Fruit fly (Drosophila melanogaster) whole organism, pupa: ENCODE measurements around the gene hgo.

Source experiments
- CG10348 ChIP-seq: fragments of 200-800 bp; sonication (Bioruptor generic); IDR thresholded peaks from 2 replicates; pipeline ENCODE4 v1.3.6; 2022; ENCODE audit warnings: missing biosample characterization, missing genetic modification characterization
- CG12605 ChIP-seq: fragments of 200-800 bp; sonication (Bioruptor generic); IDR thresholded peaks from 2 replicates; pipeline ENCODE4 v1.3.6; 2022; ENCODE audit warnings: missing biosample characterization, missing genetic modification characterization
- CG13204 ChIP-seq: fragments of 200-800 bp; sonication (Bioruptor generic); optimal IDR thresholded peaks from 2 replicates; lab custom pipeline; 2018; ENCODE audit warnings: missing biosample characterization, mild to moderate bottlenecking, missing genetic modification characterization, moderate library complexity
- CG14655 ChIP-seq: fragments of 200-800 bp; sonication (Bioruptor generic); optimal IDR thresholded peaks from 3 replicates; lab custom pipeline; 2017; ENCODE audit warnings: mild to moderate bottlenecking, missing biosample characterization, missing genetic modification reagents, missing genetic modification characterization
- CG15710 ChIP-seq: fragments of 200-800 bp; sonication (Bioruptor generic); optimal IDR thresholded peaks from 2 replicates; lab custom pipeline; 2018; ENCODE audit warnings: missing biosample characterization, mild to moderate bottlenecking, missing genetic modification characterization, moderate library complexity
- CG17806 ChIP-seq: fragments of 200-800 bp; sonication (Bioruptor generic); optimal IDR thresholded peaks from 2 replicates; lab custom pipeline; 2018; ENCODE audit warnings: missing biosample characterization, mild to moderate bottlenecking, missing genetic modification characterization, moderate library complexity
- CG32121 ChIP-seq: fragments of 200-800 bp; sonication (Bioruptor generic); IDR thresholded peaks from 2 replicates; pipeline ENCODE4 v1.3.6; 2022; ENCODE audit warnings: missing biosample characterization, missing genetic modification characterization
- CG34367 ChIP-seq: fragments of 200-800 bp; sonication (Bioruptor generic); optimal IDR thresholded peaks from 2 replicates; lab custom pipeline; 2018; ENCODE audit warnings: missing biosample characterization, mild to moderate bottlenecking, missing genetic modification characterization
- CG4496 ChIP-seq: fragments of 200-800 bp; sonication (Bioruptor generic); IDR thresholded peaks from 3 replicates; pipeline ENCODE4 v1.3.6; 2022; ENCODE audit warnings: missing biosample characterization, missing genetic modification characterization
- CG8159 ChIP-seq: fragments of 200-800 bp; sonication (Bioruptor generic); optimal IDR thresholded peaks from 3 replicates; lab custom pipeline; 2018; ENCODE audit warnings: missing biosample characterization, mild to moderate bottlenecking, missing genetic modification characterization, moderate library complexity
- CG8301 ChIP-seq: fragments of 200-800 bp; sonication (Bioruptor generic); optimal IDR thresholded peaks from 2 replicates; lab custom pipeline; 2018; ENCODE audit warnings: missing biosample characterization, mild to moderate bottlenecking, missing genetic modification characterization
- CG9948 ChIP-seq: fragments of 200-800 bp; sonication (Bioruptor generic); optimal IDR thresholded peaks from 2 replicates; lab custom pipeline; 2018; ENCODE audit warnings: missing biosample characterization, mild to moderate bottlenecking, missing genetic modification characterization, moderate library complexity
- D1 ChIP-seq: fragments of 200-800 bp; sonication (Bioruptor generic); optimal IDR thresholded peaks from 2 replicates; lab custom pipeline; 2018; ENCODE audit warnings: missing biosample characterization, mild to moderate bottlenecking, missing genetic modification characterization, moderate library complexity
- EcR ChIP-seq: fragments of 200-800 bp; sonication (Bioruptor generic); optimal IDR thresholded peaks from 3 replicates; lab custom pipeline; 2019; ENCODE audit warnings: missing biosample characterization, missing genetic modification characterization, mild to moderate bottlenecking, moderate library complexity, missing genetic modification reagents
- Ets98B ChIP-seq: fragments of 200-800 bp; sonication (Bioruptor generic); IDR thresholded peaks from 2 replicates; pipeline ENCODE4 v1.3.6; 2022; ENCODE audit warnings: missing biosample characterization, missing genetic modification characterization
- Pif1A ChIP-seq: fragments of 200-800 bp; sonication (Bioruptor generic); optimal IDR thresholded peaks from 3 replicates; lab custom pipeline; 2016; ENCODE audit warnings: missing biosample characterization, missing genetic modification characterization
- Pif1B ChIP-seq: fragments of 200-800 bp; sonication (Bioruptor generic); optimal IDR thresholded peaks from 3 replicates; lab custom pipeline; 2016; ENCODE audit warnings: missing biosample characterization, missing genetic modification characterization
- Snoo ChIP-seq: fragments of 200-800 bp; sonication (Bioruptor generic); optimal IDR thresholded peaks from 3 replicates; lab custom pipeline; 2017; ENCODE audit warnings: missing biosample characterization, mild to moderate bottlenecking, missing genetic modification characterization, inconsistent platforms
- fd96Ca ChIP-seq: fragments of 200-800 bp; sonication (Bioruptor generic); IDR thresholded peaks from 3 replicates; pipeline ENCODE4 v1.3.6; 2022; ENCODE audit warnings: missing biosample characterization, missing genetic modification characterization
- gl ChIP-seq: fragments of 200-800 bp; sonication (Bioruptor generic); optimal IDR thresholded peaks from 2 replicates; lab custom pipeline; 2018; ENCODE audit warnings: missing biosample characterization, mild to moderate bottlenecking, missing genetic modification characterization
- rn ChIP-seq: fragments of 200-800 bp; sonication (Bioruptor generic); IDR thresholded peaks from 2 replicates; pipeline ENCODE4 v1.3.6; 2022; ENCODE audit warnings: missing biosample characterization, missing genetic modification characterization

Gene hgo

DNA sequence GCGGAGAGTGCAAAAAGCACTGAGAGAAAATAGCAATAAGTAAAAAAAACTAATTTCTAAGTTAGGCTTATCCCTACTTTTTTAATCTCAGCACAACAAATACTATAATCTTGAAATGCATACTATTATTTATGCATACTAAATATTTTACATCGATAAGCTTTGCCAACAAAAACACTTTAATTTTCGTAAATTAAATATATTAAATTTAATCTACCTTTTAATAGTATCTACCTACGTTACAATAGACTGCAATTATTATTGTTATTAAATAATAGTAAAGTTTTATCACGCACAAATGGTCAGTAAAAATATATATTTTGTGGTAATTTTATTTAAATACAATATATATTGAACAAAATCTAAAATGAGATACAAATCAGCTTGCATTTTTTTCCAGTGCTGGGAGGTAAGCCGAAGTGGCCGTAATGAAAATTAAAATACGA, 46.0 kb downstream of the hgo start:
- TF ChIP-seq Pif1B (GFP tag; lab: Kevin White, UChicago): peak; percentile 24
- peak; percentile 82 for TF ChIP-seq CG34367 (tag; lab: Kevin White, UChicago)
- TF ChIP-seq CG15710 (tag; lab: Kevin White, UChicago): peak; percentile 94
- TF ChIP-seq CG8301: peak; percentile 47
- TF ChIP-seq CG32121 (GFP tag; lab: Robert Waterston, UW): no peak
- TF ChIP-seq fd96Ca (GFP tag; lab: Robert Waterston, UW): no peak
- peak; percentile 96 for TF ChIP-seq CG8159 (tag; lab: Kevin White, UChicago)
- peak; percentile 86 for TF ChIP-seq CG17806 (tag; lab: Kevin White, UChicago)
- peak; percentile 48 for TF ChIP-seq gl (tag; lab: Kevin White, UChicago)
- TF ChIP-seq CG14655 (GFP tag; lab: Kevin White, UChicago): peak; percentile 76
- TF ChIP-seq D1 (tag; lab: Kevin White, UChicago): peak; percentile 82
- TF ChIP-seq rn (GFP tag; lab: Robert Waterston, UW): no peak
- peak; percentile 91 for TF ChIP-seq CG9948
- TF ChIP-seq CG12605 (GFP tag; lab: Robert Waterston, UW): no peak
- TF ChIP-seq CG13204 (GFP tag; lab: Kevin White, UChicago): no peak
- peak; percentile 81 for TF ChIP-seq Snoo (tag; lab: Kevin White, UChicago)
- no peak for TF ChIP-seq CG4496
- no peak for TF ChIP-seq EcR (GFP tag; lab: Kevin White, UChicago)

DNA sequence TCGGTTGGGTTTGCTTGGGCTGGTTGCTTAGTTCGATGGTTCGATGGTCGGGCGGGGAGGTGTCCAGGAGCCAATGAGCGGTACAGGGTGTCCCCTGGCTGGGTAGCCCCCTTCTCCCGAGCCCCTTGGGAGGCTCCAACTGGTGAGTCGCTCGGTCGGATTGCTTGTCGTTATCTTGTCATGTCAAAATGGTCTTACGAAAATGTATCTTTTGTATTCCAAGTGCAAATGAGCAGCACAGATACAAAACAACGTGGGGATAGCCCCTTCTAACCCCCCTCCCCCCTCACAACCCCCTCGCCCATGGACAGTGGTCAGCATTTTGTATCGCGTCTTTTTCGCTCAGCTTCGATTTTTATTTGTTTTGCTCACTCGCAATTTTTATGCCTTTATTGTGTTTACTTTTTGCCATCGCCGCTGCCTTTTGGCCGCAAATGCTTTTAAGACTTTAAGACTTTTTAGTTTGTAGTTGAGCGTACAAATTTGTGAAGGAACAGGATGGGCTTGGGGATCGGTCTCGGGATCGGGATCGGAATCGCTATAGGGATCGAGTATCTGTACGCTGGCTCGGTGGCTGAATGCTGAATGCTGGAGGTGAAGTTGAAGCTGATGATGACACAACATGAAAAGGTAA, 46.5 kb downstream of the hgo start:
- TF ChIP-seq CG34367 (tag; lab: Kevin White, UChicago): no peak
- TF ChIP-seq CG32121 (GFP tag; lab: Robert Waterston, UW): no peak
- TF ChIP-seq Snoo (tag; lab: Kevin White, UChicago): no peak
- peak; percentile 68 for TF ChIP-seq EcR (GFP tag; lab: Kevin White, UChicago)
- no peak for TF ChIP-seq Ets98B
- no peak for TF ChIP-seq CG12605 (GFP tag; lab: Robert Waterston, UW)
- no peak for TF ChIP-seq CG14655 (GFP tag; lab: Kevin White, UChicago)
- no peak for TF ChIP-seq CG17806 (tag; lab: Kevin White, UChicago)
- no peak for TF ChIP-seq rn (GFP tag; lab: Robert Waterston, UW)
- peak; percentile 51; the same call in 1 of the 3 replicates for TF ChIP-seq CG4496
- 0 out of 2 replicates have a peak, but pooled peaks have one; percentile 14 for TF ChIP-seq CG10348
- TF ChIP-seq Pif1B (GFP tag; lab: Kevin White, UChicago): no peak
- peak; percentile 57; the same call in 2 of the 3 replicates for TF ChIP-seq fd96Ca (GFP tag; lab: Robert Waterston, UW)
- TF ChIP-seq CG13204 (GFP tag; lab: Kevin White, UChicago): peak; percentile 33

DNA sequence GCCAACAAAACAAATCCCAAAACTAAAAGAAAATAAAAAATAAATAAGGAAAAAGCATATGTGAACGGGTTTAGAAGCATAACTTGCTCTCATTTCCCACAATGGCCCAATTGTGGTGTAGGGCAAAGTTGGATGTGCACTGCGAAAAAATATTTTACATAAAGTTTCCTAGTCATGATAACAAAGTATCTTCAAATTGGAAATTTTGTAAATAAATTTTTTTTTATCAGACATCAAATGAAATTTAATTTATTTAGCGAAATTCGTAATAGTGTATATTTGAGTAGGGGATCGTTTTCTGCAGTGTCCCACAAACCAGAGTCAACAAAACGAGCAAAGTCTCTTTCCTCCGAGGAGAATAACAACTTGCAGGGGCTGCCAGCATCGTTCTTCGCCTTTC, 48.0 kb downstream of the hgo start:
- TF ChIP-seq Ets98B (peak; percentile 87), CG12605 (GFP tag; lab: Robert Waterston, UW) (peak; percentile 85), CG13204 (GFP tag; lab: Kevin White, UChicago) (peak; percentile 61), D1 (tag; lab: Kevin White, UChicago) (peak; percentile 79), CG32121 (GFP tag; lab: Robert Waterston, UW) (peak; percentile 65), CG10348 (no peak), CG17806 (tag; lab: Kevin White, UChicago) (peak; percentile 93), rn (GFP tag; lab: Robert Waterston, UW) (peak; percentile 74; the same call in 1 of the 2 replicates), CG15710 (tag; lab: Kevin White, UChicago) (peak; percentile 92), Pif1B (GFP tag; lab: Kevin White, UChicago) (peak; percentile 87), EcR (GFP tag; lab: Kevin White, UChicago) (no peak), Pif1A (GFP tag; lab: Kevin White, UChicago) (peak; percentile 89), Snoo (tag; lab: Kevin White, UChicago) (peak; percentile 70), CG8301 (peak; percentile 93), CG14655 (GFP tag; lab: Kevin White, UChicago) (peak; percentile 91), CG8159 (tag; lab: Kevin White, UChicago) (peak; percentile 90), CG4496 (peak; percentile 86), fd96Ca (GFP tag; lab: Robert Waterston, UW) (peak; percentile 79; the same call in 2 of the 3 replicates), CG34367 (tag; lab: Kevin White, UChicago) (peak; percentile 92), gl (tag; lab: Kevin White, UChicago) (peak; percentile 82), CG9948 (peak; percentile 94)
- TF ChIP-seq, all 21 proteins: peak for 19
